Fruit fly (Drosophila melanogaster) whole organism, embryonic: Measurements from ENCODE around the gene CG32483.
A peak's percentile ranks its signal among the peaks of the same experiment; 100 is the strongest.

Source experiments
- ATbp ChIP-seq: fragments of 200-800 bp; sonication (Bioruptor generic); optimal IDR thresholded peaks from 2 replicates; lab custom pipeline; 2017; ENCODE audit warnings: missing biosample characterization, mild to moderate bottlenecking, missing genetic modification characterization, missing genetic modification reagents
- Atf-2 ChIP-seq: fragments of 200-800 bp; sonication (Bioruptor generic); optimal IDR thresholded peaks from 2 replicates; lab custom pipeline; 2016; ENCODE audit warnings: missing biosample characterization, missing genetic modification characterization
- CG12071 ChIP-seq: fragments of 200-800 bp; sonication (Bioruptor generic); optimal IDR thresholded peaks from 3 replicates; lab custom pipeline; 2018; ENCODE audit warnings: missing biosample characterization, mild to moderate bottlenecking, missing genetic modification characterization
- CG15269 ChIP-seq: fragments of 200-800 bp; sonication (Bioruptor generic); optimal IDR thresholded peaks from 2 replicates; lab custom pipeline; 2018; ENCODE audit warnings: missing biosample characterization, mild to moderate bottlenecking, missing genetic modification characterization, moderate library complexity
- CG2875 ChIP-seq: fragments of 200-800 bp; sonication (Bioruptor generic); optimal IDR thresholded peaks from 2 replicates; lab custom pipeline; 2017; ENCODE audit warnings: missing biosample characterization, mild to moderate bottlenecking, missing genetic modification characterization, missing genetic modification reagents
- CG30020 ChIP-seq: fragments of 200-800 bp; optimal IDR thresholded peaks from 2 replicates; lab custom pipeline; 2019; ENCODE audit warnings: missing biosample characterization, mild to moderate bottlenecking, missing genetic modification characterization, moderate library complexity
- CG3281 ChIP-seq: fragments of 200-800 bp; sonication (Bioruptor generic); optimal IDR thresholded peaks from 3 replicates; lab custom pipeline; 2017; ENCODE audit warnings: missing biosample characterization, mild to moderate bottlenecking, missing genetic modification characterization
- CG3407 ChIP-seq: fragments of 200-800 bp; sonication (Bioruptor generic); optimal IDR thresholded peaks from 2 replicates; lab custom pipeline; 2018; ENCODE audit warnings: missing biosample characterization, mild to moderate bottlenecking, missing genetic modification characterization
- CG34422 ChIP-seq: fragments of 200-800 bp; sonication (Bioruptor generic); IDR thresholded peaks from 3 replicates; pipeline ENCODE4 v1.3.6; 2022; ENCODE audit warnings: missing biosample characterization, missing genetic modification characterization
- CG43689 ChIP-seq: fragments of 200-800 bp; sonication (Bioruptor generic); IDR thresholded peaks from 2 replicates; pipeline ENCODE4 v1.3.6; 2022; ENCODE audit warnings: missing biosample characterization, missing genetic modification characterization
- CG6654 ChIP-seq: fragments of 200-800 bp; sonication (Bioruptor generic); optimal IDR thresholded peaks from 2 replicates; lab custom pipeline; 2017; ENCODE audit warnings: missing biosample characterization, mild to moderate bottlenecking, missing genetic modification characterization
- CG6813 ChIP-seq: fragments of 200-800 bp; sonication (Bioruptor generic); optimal IDR thresholded peaks from 2 replicates; lab custom pipeline; 2017; ENCODE audit warnings: missing biosample characterization, missing genetic modification characterization, mild to moderate bottlenecking, moderate library complexity, missing genetic modification reagents
- CG8281 ChIP-seq: fragments of 200-800 bp; sonication (Bioruptor generic); optimal IDR thresholded peaks from 2 replicates; lab custom pipeline; 2018; ENCODE audit warnings: missing biosample characterization, mild to moderate bottlenecking, missing genetic modification characterization, moderate library complexity
- CG8944 ChIP-seq: fragments of 200-800 bp; sonication (Bioruptor generic); optimal IDR thresholded peaks from 3 replicates; lab custom pipeline; 2016; ENCODE audit warnings: missing biosample characterization, missing genetic modification characterization
- CG9727 ChIP-seq: fragments of 200-800 bp; sonication (Bioruptor generic); optimal IDR thresholded peaks from 3 replicates; lab custom pipeline; 2017; ENCODE audit warnings: missing biosample characterization, mild to moderate bottlenecking, missing genetic modification characterization
- CoRest ChIP-seq: fragments of 200-800 bp; sonication (Bioruptor generic); optimal IDR thresholded peaks from 3 replicates; lab custom pipeline; 2018; ENCODE audit warnings: missing biosample characterization, mild to moderate bottlenecking, missing genetic modification characterization, moderate library complexity
- Dip3 ChIP-seq: fragments of 200-800 bp; sonication (Bioruptor generic); optimal IDR thresholded peaks from 3 replicates; lab custom pipeline; 2016; ENCODE audit warnings: missing biosample characterization, missing genetic modification characterization
- E2f2 ChIP-seq: fragments of 200-800 bp; sonication (Bioruptor generic); IDR thresholded peaks from 2 replicates; pipeline ENCODE4 v1.3.6; 2022; ENCODE audit warnings: missing biosample characterization, missing genetic modification characterization
- Eip74EF ChIP-seq, 2 experiments: fragments of 200-800 bp in 1 of 2; fragments of >200 bp in 1 of 2; sonication (Bioruptor generic) in 1 of 2; optimal IDR thresholded peaks; 2 replicates each; lab custom pipeline; 2017 to 2019; ENCODE audit warnings: missing biosample characterization in 2 of 2, missing genetic modification characterization in 2 of 2, mild to moderate bottlenecking in 1 of 2, moderate library complexity in 1 of 2
- Elba2 ChIP-seq: fragments of 200-800 bp; sonication (Bioruptor generic); optimal IDR thresholded peaks from 3 replicates; lab custom pipeline; 2016; ENCODE audit warnings: missing biosample characterization, missing genetic modification characterization
- Ets97D ChIP-seq: fragments of 200-800 bp; sonication (Bioruptor generic); optimal IDR thresholded peaks from 3 replicates; lab custom pipeline; 2016; ENCODE audit warnings: missing biosample characterization, missing genetic modification characterization
- Hr39 ChIP-seq: fragments of >200 bp; optimal IDR thresholded peaks from 2 replicates; lab custom pipeline; 2017
- Hr51 ChIP-seq, 2 experiments: fragments of 200-800 bp; sonication (Bioruptor generic); optimal IDR thresholded peaks; 2 replicates in 1 of 2; 3 replicates in 1 of 2; lab custom pipeline; 2016 to 2018; ENCODE audit warnings: missing biosample characterization in 2 of 2, missing genetic modification characterization in 2 of 2, mild to moderate bottlenecking in 1 of 2, moderate library complexity in 1 of 2
- Meics ChIP-seq: fragments of 200-800 bp; sonication (Bioruptor generic); optimal IDR thresholded peaks from 2 replicates; lab custom pipeline; 2017; ENCODE audit warnings: missing biosample characterization, mild to moderate bottlenecking, missing genetic modification characterization
- Side ChIP-seq: fragments of 200-800 bp; sonication (Bioruptor generic); optimal IDR thresholded peaks from 2 replicates; lab custom pipeline; 2016; ENCODE audit warnings: missing biosample characterization, missing genetic modification characterization
- Six4 ChIP-seq: fragments of 200-800 bp; sonication (Bioruptor generic); optimal IDR thresholded peaks from 2 replicates; lab custom pipeline; 2016; ENCODE audit warnings: missing biosample characterization, missing genetic modification characterization
- Stat92E ChIP-seq, 3 experiments: fragments of >200 bp in 2 of 3; fragments of 200-800 bp in 1 of 3; sonication (Bioruptor generic) in 1 of 3; optimal IDR thresholded peaks; 2 replicates each; lab custom pipeline; 2017 to 2019; ENCODE audit warnings: missing biosample characterization in 3 of 3, missing genetic modification characterization in 3 of 3, mild to moderate bottlenecking in 1 of 3, moderate library complexity in 1 of 3
- YL-1 ChIP-seq: fragments of 200-800 bp; sonication (Bioruptor generic); optimal IDR thresholded peaks from 3 replicates; lab custom pipeline; 2017; ENCODE audit warnings: missing biosample characterization, mild to moderate bottlenecking, missing genetic modification characterization
- ato ChIP-seq: fragments of 200-800 bp; sonication (Bioruptor generic); IDR thresholded peaks from 2 replicates; pipeline ENCODE4 v1.3.6; 2022; ENCODE audit warnings: missing biosample characterization, missing genetic modification characterization; ENCODE audit not compliant: partially characterized antibody
- az2 ChIP-seq: fragments of 200-800 bp; sonication (Bioruptor generic); optimal IDR thresholded peaks from 3 replicates; lab custom pipeline; 2016; ENCODE audit warnings: missing biosample characterization, missing genetic modification characterization
- chif ChIP-seq, 2 experiments: fragments of 200-800 bp; sonication (Bioruptor generic); optimal IDR thresholded peaks; 3 replicates each; lab custom pipeline; 2016; ENCODE audit warnings: missing biosample characterization in 2 of 2, missing genetic modification characterization in 2 of 2
- chn ChIP-seq: fragments of 200-800 bp; sonication (Bioruptor generic); optimal IDR thresholded peaks from 2 replicates; lab custom pipeline; 2016; ENCODE audit warnings: missing biosample characterization, missing genetic modification characterization
- corto ChIP-seq: fragments of 200-800 bp; sonication (Bioruptor generic); optimal IDR thresholded peaks from 2 replicates; lab custom pipeline; 2016; ENCODE audit warnings: missing biosample characterization, mild to moderate bottlenecking, missing genetic modification characterization, moderate library complexity
- esg ChIP-seq: fragments of 200-800 bp; sonication (Bioruptor generic); conservative IDR thresholded peaks from 2 replicates; pipeline ENCODE4 v1.3.6; 2022; ENCODE audit warnings: missing biosample characterization, missing genetic modification characterization
- eve ChIP-seq, 2 experiments: fragments of >200 bp; optimal IDR thresholded peaks; 2 replicates each; lab custom pipeline; 2017; ENCODE audit warnings: missing biosample characterization in 2 of 2, missing genetic modification characterization in 2 of 2
- fd96Cb ChIP-seq: fragments of 200-800 bp; sonication (Bioruptor generic); optimal IDR thresholded peaks from 2 replicates; lab custom pipeline; 2018; ENCODE audit warnings: missing biosample characterization, mild to moderate bottlenecking, missing genetic modification characterization, moderate library complexity
- grn ChIP-seq: fragments of 200-800 bp; sonication (Bioruptor generic); optimal IDR thresholded peaks from 3 replicates; lab custom pipeline; 2017; ENCODE audit warnings: missing biosample characterization, missing genetic modification characterization
- insv ChIP-seq, 2 experiments: fragments of 200-800 bp; sonication (Bioruptor generic); optimal IDR thresholded peaks; 3 replicates each; lab custom pipeline; 2016 to 2018; ENCODE audit warnings: missing biosample characterization in 2 of 2, missing genetic modification characterization in 2 of 2
- jing ChIP-seq: fragments of 200-800 bp; sonication (Bioruptor generic); optimal IDR thresholded peaks from 2 replicates; lab custom pipeline; 2018; ENCODE audit warnings: missing biosample characterization, mild to moderate bottlenecking, missing genetic modification characterization
- klu ChIP-seq: fragments of 200-800 bp; sonication (Bioruptor generic); IDR thresholded peaks from 2 replicates; pipeline ENCODE4 v1.3.6; 2022; ENCODE audit warnings: missing biosample characterization, missing genetic modification characterization
- mld ChIP-seq: fragments of 200-800 bp; sonication (Bioruptor generic); IDR thresholded peaks from 3 replicates; pipeline ENCODE4 v1.3.6; 2022; ENCODE audit warnings: missing biosample characterization, missing genetic modification characterization; ENCODE audit not compliant: partially characterized antibody
- org-1 ChIP-seq: fragments of 200-800 bp; sonication (Bioruptor generic); optimal IDR thresholded peaks from 2 replicates; lab custom pipeline; 2017; ENCODE audit warnings: missing biosample characterization, missing genetic modification characterization
- sens-2 ChIP-seq: fragments of 200-800 bp; sonication (Bioruptor generic); IDR thresholded peaks from 2 replicates; pipeline ENCODE4 v1.3.6; 2022; ENCODE audit warnings: missing biosample characterization, missing genetic modification characterization
- sim ChIP-seq: fragments of 200-800 bp; sonication (Bioruptor generic); IDR thresholded peaks from 2 replicates; pipeline ENCODE4 v1.3.6; 2022; ENCODE audit warnings: missing biosample characterization, missing genetic modification characterization
- sima ChIP-seq: fragments of 200-800 bp; sonication (Bioruptor generic); optimal IDR thresholded peaks from 2 replicates; lab custom pipeline; 2016; ENCODE audit warnings: missing biosample characterization, missing genetic modification characterization
- slp2 ChIP-seq: fragments of 200-800 bp; sonication (Bioruptor generic); optimal IDR thresholded peaks from 2 replicates; lab custom pipeline; 2016; ENCODE audit warnings: missing biosample characterization, missing genetic modification characterization
- stc ChIP-seq: fragments of 200-800 bp; sonication (Bioruptor generic); IDR thresholded peaks from 2 replicates; pipeline ENCODE4 v1.3.6; 2022; ENCODE audit warnings: missing biosample characterization, missing genetic modification characterization
- stwl ChIP-seq: fragments of 200-800 bp; sonication (Bioruptor generic); optimal IDR thresholded peaks from 3 replicates; lab custom pipeline; 2018; ENCODE audit warnings: missing biosample characterization, mild to moderate bottlenecking, missing genetic modification characterization, moderate library complexity
- tna ChIP-seq: fragments of 200-800 bp; sonication (Bioruptor generic); IDR thresholded peaks from 2 replicates; pipeline ENCODE4 v1.3.6; 2022; ENCODE audit warnings: missing biosample characterization, missing genetic modification characterization; ENCODE audit not compliant: partially characterized antibody
- trh ChIP-seq: fragments of 200-800 bp; sonication (Bioruptor generic); optimal IDR thresholded peaks from 2 replicates; lab custom pipeline; 2016; ENCODE audit warnings: missing biosample characterization, missing genetic modification characterization
- unc-4 ChIP-seq: fragments of 200-800 bp; sonication (Bioruptor generic); IDR thresholded peaks from 2 replicates; pipeline ENCODE4 v1.3.6; 2022; ENCODE audit warnings: missing biosample characterization, missing genetic modification characterization; ENCODE audit not compliant: partially characterized antibody

CG32483 gene

dm6 chr3L:692699-693098, 2.8 kb upstream of the CG32483 start, which contains the start of gene Vti1a (continued):
- TF ChIP-seq unc-4 (GFP tag; lab: Robert Waterston, UW), result 0 out of 2 replicates have a peak, but pooled peaks have one; percentile 46
- TF ChIP-seq stwl (tag; lab: Kevin White, UChicago), result peak; percentile 98
- TF ChIP-seq chif (GFP tag; optimal IDR thresholded peaks at IDR 0.05; lab: Kevin White, UChicago), result no peak
- no peak for TF ChIP-seq CG15269
- TF ChIP-seq Elba2 (GFP tag; lab: Kevin White, UChicago), result no peak
- no peak for TF ChIP-seq Six4 (GFP tag; lab: Kevin White, UChicago)
- no peak for TF ChIP-seq CG9727
- no peak for TF ChIP-seq jing
- no peak for TF ChIP-seq corto (GFP tag; lab: Kevin White, UChicago)
- TF ChIP-seq CG43689, result no peak
- no peak for TF ChIP-seq az2 (GFP tag; lab: Kevin White, UChicago)
- no peak for TF ChIP-seq trh
- TF ChIP-seq ato (GFP tag; lab: Robert Waterston, UW), result 0 out of 2 replicates have a peak, but pooled peaks have one; percentile 11
- TF ChIP-seq sim, result no peak
- no peak for TF ChIP-seq sens-2 (GFP tag; lab: Robert Waterston, UW)
- no peak for TF ChIP-seq sima (GFP tag; lab: Kevin White, UChicago)
- TF ChIP-seq Hr51 (GFP tag; optimal IDR thresholded peaks at IDR 0.05; lab: Kevin White, UChicago), result no peak
- no peak for TF ChIP-seq Dip3 (GFP tag; lab: Kevin White, UChicago)
- TF ChIP-seq Hr39, result no peak
- TF ChIP-seq klu (GFP tag; lab: Robert Waterston, UW), result no peak
- TF ChIP-seq Meics (GFP tag; lab: Kevin White, UChicago), result no peak
- TF ChIP-seq Side (GFP tag; lab: Kevin White, UChicago), result no peak
- peak in 1 of 2 experiments; percentile 14 for TF ChIP-seq insv (GFP tag; optimal IDR thresholded peaks at IDR 0.05; lab: Kevin White, UChicago)
- no peak for TF ChIP-seq Eip74EF (GFP tag; optimal IDR thresholded peaks at IDR 0.05; lab: Kevin White, UChicago)
- no peak for TF ChIP-seq eve (GFP tag; optimal IDR thresholded peaks at IDR 0.05; lab: Kevin White, UChicago)
- no peak for TF ChIP-seq Atf-2 (GFP tag; lab: Kevin White, UChicago)
- TF ChIP-seq CG34422 (GFP tag; lab: Robert Waterston, UW), result no peak; the same call in 2 of the 3 replicates
- TF ChIP-seq CG8281 (tag; lab: Kevin White, UChicago), result no peak
- peak; percentile 32 for TF ChIP-seq grn (GFP tag; lab: Kevin White, UChicago)
- TF ChIP-seq CG12071 (GFP tag; lab: Kevin White, UChicago), result no peak
- no peak for TF ChIP-seq CG3407 (GFP tag; lab: Kevin White, UChicago)
- no peak for TF ChIP-seq slp2
- peak; percentile 71 for TF ChIP-seq YL-1 (GFP tag; lab: Kevin White, UChicago)
- peak; percentile 46; the same call in 1 of the 2 replicates for TF ChIP-seq E2f2 (GFP tag; lab: Robert Waterston, UW)
- TF ChIP-seq ATbp (GFP tag; lab: Kevin White, UChicago), result no peak
- no peak for TF ChIP-seq CG6654
- no peak for TF ChIP-seq CG3281
- no peak for TF ChIP-seq tna (GFP tag; lab: Robert Waterston, UW)
- TF ChIP-seq CG2875 (GFP tag; lab: Kevin White, UChicago), result no peak
- no peak for TF ChIP-seq stc (GFP tag; lab: Robert Waterston, UW)
- no peak for TF ChIP-seq CG8944
- TF ChIP-seq esg (GFP tag; lab: Robert Waterston, UW), result no peak
- TF ChIP-seq mld (GFP tag; lab: Robert Waterston, UW), result no peak
- TF ChIP-seq org-1, result no peak
- TF ChIP-seq CG6813 (GFP tag; lab: Kevin White, UChicago), result no peak
- no peak for TF ChIP-seq Stat92E (GFP tag; optimal IDR thresholded peaks at IDR 0.05; lab: Kevin White, UChicago)
- TF ChIP-seq chn (GFP tag; lab: Kevin White, UChicago), result no peak
- TF ChIP-seq fd96Cb (tag; lab: Kevin White, UChicago), result no peak
- no peak for TF ChIP-seq CG30020 (tag; lab: Kevin White, UChicago)
- TF ChIP-seq CoRest (tag; lab: Kevin White, UChicago), result peak; percentile 19
- TF ChIP-seq Ets97D, result peak; percentile 59
